Fruit fly (Drosophila melanogaster) whole organism, embryonic: ENCODE measurements around the gene CG31495.

ENCODE experiments used
- B-H1 ChIP-seq: fragments of 200-800 bp; sonication (Bioruptor generic); IDR thresholded peaks from 3 replicates; pipeline ENCODE4 v1.3.6; 2022; ENCODE audit warnings: missing biosample characterization, missing genetic modification characterization
- Bgb ChIP-seq: fragments of 200-800 bp; sonication (Bioruptor generic); IDR thresholded peaks from 2 replicates; pipeline ENCODE4 v1.3.6; 2022; ENCODE audit warnings: missing biosample characterization, missing genetic modification characterization; ENCODE audit not compliant: partially characterized antibody
- CG10979 ChIP-seq: fragments of 200-800 bp; sonication (Bioruptor generic); optimal IDR thresholded peaks from 2 replicates; lab custom pipeline; 2018; ENCODE audit warnings: missing biosample characterization, mild to moderate bottlenecking, missing genetic modification characterization, moderate library complexity
- CG12744 ChIP-seq: fragments of 200-800 bp; sonication (Bioruptor generic); optimal IDR thresholded peaks from 2 replicates; lab custom pipeline; 2016; ENCODE audit warnings: missing biosample characterization, missing genetic modification characterization
- CG14965 ChIP-seq: fragments of 200-800 bp; sonication (Bioruptor generic); optimal IDR thresholded peaks from 2 replicates; lab custom pipeline; 2016; ENCODE audit warnings: missing biosample characterization, missing genetic modification characterization, borderline replicate concordance
- CG17328 ChIP-seq: fragments of 200-800 bp; sonication (Bioruptor generic); IDR thresholded peaks from 2 replicates; pipeline ENCODE4 v1.3.6; 2022; ENCODE audit warnings: missing biosample characterization, missing genetic modification characterization
- CG17829 ChIP-seq: fragments of 200-800 bp; optimal IDR thresholded peaks from 2 replicates; lab custom pipeline; 2019; ENCODE audit warnings: missing biosample characterization, mild to moderate bottlenecking, missing genetic modification characterization, moderate library complexity
- CG1832 ChIP-seq: fragments of 200-800 bp; sonication (Bioruptor generic); optimal IDR thresholded peaks from 2 replicates; lab custom pipeline; 2017; ENCODE audit warnings: missing biosample characterization, mild to moderate bottlenecking, missing genetic modification characterization, inconsistent platforms
- CG2120 ChIP-seq: fragments of 200-800 bp; sonication (Bioruptor generic); optimal IDR thresholded peaks from 3 replicates; lab custom pipeline; 2016; ENCODE audit warnings: missing biosample characterization, missing genetic modification characterization
- CG3163 ChIP-seq: fragments of 200-800 bp; sonication (Bioruptor generic); optimal IDR thresholded peaks from 3 replicates; lab custom pipeline; 2016; ENCODE audit warnings: missing biosample characterization, missing genetic modification characterization
- CG3407 ChIP-seq: fragments of 200-800 bp; sonication (Bioruptor generic); optimal IDR thresholded peaks from 2 replicates; lab custom pipeline; 2018; ENCODE audit warnings: missing biosample characterization, mild to moderate bottlenecking, missing genetic modification characterization
- CG3726 ChIP-seq: fragments of 200-800 bp; sonication (Bioruptor generic); IDR thresholded peaks from 3 replicates; pipeline ENCODE4, ENCODE4 v1.3.6; 2022; ENCODE audit warnings: missing biosample characterization, missing genetic modification characterization
- CG5953 ChIP-seq: fragments of 200-800 bp; sonication (Bioruptor generic); IDR thresholded peaks from 2 replicates; pipeline ENCODE4 v1.3.6; 2022; ENCODE audit warnings: missing biosample characterization, missing genetic modification characterization
- CG6254 ChIP-seq: fragments of 200-800 bp; sonication (Bioruptor generic); optimal IDR thresholded peaks from 3 replicates; lab custom pipeline; 2017; ENCODE audit warnings: mild to moderate bottlenecking, missing biosample characterization, missing genetic modification reagents, missing genetic modification characterization
- CG7786 ChIP-seq: fragments of 200-800 bp; sonication (Bioruptor generic); optimal IDR thresholded peaks from 2 replicates; lab custom pipeline; 2016; ENCODE audit warnings: missing biosample characterization, missing genetic modification characterization
- CG9727 ChIP-seq: fragments of 200-800 bp; sonication (Bioruptor generic); optimal IDR thresholded peaks from 3 replicates; lab custom pipeline; 2017; ENCODE audit warnings: missing biosample characterization, mild to moderate bottlenecking, missing genetic modification characterization
- Dek ChIP-seq: fragments of 200-800 bp; sonication (Bioruptor generic); optimal IDR thresholded peaks from 3 replicates; lab custom pipeline; 2019; ENCODE audit warnings: missing biosample characterization, mild to moderate bottlenecking, missing genetic modification characterization, moderate library complexity
- Dp ChIP-seq: fragments of 200-800 bp; sonication (Bioruptor generic); optimal IDR thresholded peaks from 2 replicates; lab custom pipeline; 2018; ENCODE audit warnings: missing biosample characterization, mild to moderate bottlenecking, missing genetic modification characterization, moderate library complexity
- Dref ChIP-seq: fragments of 200-800 bp; sonication (Bioruptor generic); IDR thresholded peaks from 2 replicates; pipeline ENCODE4 v1.3.6; 2022; ENCODE audit warnings: missing biosample characterization, missing genetic modification characterization
- E2f1 ChIP-seq: fragments of 200-800 bp; sonication (Bioruptor generic); IDR thresholded peaks from 2 replicates; pipeline ENCODE4 v1.3.6; 2022; ENCODE audit warnings: missing biosample characterization, missing genetic modification characterization
- Eip74EF ChIP-seq, 2 experiments: fragments of 200-800 bp in 1 of 2; fragments of >200 bp in 1 of 2; sonication (Bioruptor generic) in 1 of 2; optimal IDR thresholded peaks; 2 replicates each; lab custom pipeline; 2017 to 2019; ENCODE audit warnings: missing biosample characterization in 2 of 2, missing genetic modification characterization in 2 of 2, mild to moderate bottlenecking in 1 of 2, moderate library complexity in 1 of 2
- Hmr ChIP-seq: fragments of 200-800 bp; sonication (Bioruptor generic); optimal IDR thresholded peaks from 3 replicates; lab custom pipeline; 2017; ENCODE audit warnings: mild to moderate bottlenecking, missing biosample characterization, missing genetic modification reagents, missing genetic modification characterization
- Jarid2 ChIP-seq: fragments of 200-800 bp; sonication (Bioruptor generic); optimal IDR thresholded peaks from 3 replicates; lab custom pipeline; 2017; ENCODE audit warnings: mild to moderate bottlenecking, missing biosample characterization, missing genetic modification reagents, missing genetic modification characterization
- Max ChIP-seq: fragments of 200-800 bp; sonication (Bioruptor generic); optimal IDR thresholded peaks from 2 replicates; lab custom pipeline; 2016; ENCODE audit warnings: missing biosample characterization, mild to moderate bottlenecking, missing genetic modification characterization
- Oli ChIP-seq: fragments of 200-800 bp; sonication (Bioruptor generic); optimal IDR thresholded peaks from 2 replicates; lab custom pipeline; 2018; ENCODE audit warnings: missing biosample characterization, mild to moderate bottlenecking, missing genetic modification characterization, moderate library complexity
- Rx ChIP-seq: fragments of 200-800 bp; sonication (Bioruptor generic); IDR thresholded peaks from 2 replicates; pipeline ENCODE4 v1.3.6; 2022; ENCODE audit warnings: missing biosample characterization, missing genetic modification characterization
- TFAM ChIP-seq: fragments of 200-800 bp; sonication (Bioruptor generic); optimal IDR thresholded peaks from 2 replicates; lab custom pipeline; 2017; ENCODE audit warnings: missing biosample characterization, missing genetic modification characterization, inconsistent platforms
- Tbp ChIP-seq: fragments of >200 bp; optimal IDR thresholded peaks from 2 replicates; lab custom pipeline; 2018; ENCODE audit warnings: missing biosample characterization, missing genetic modification characterization
- Xrp1 ChIP-seq: fragments of 200-800 bp; sonication (Bioruptor generic); IDR thresholded peaks from 2 replicates; pipeline ENCODE4 v1.3.6; 2022; ENCODE audit warnings: missing biosample characterization, missing genetic modification characterization
- ab ChIP-seq: fragments of 200-800 bp; sonication (Bioruptor generic); optimal IDR thresholded peaks from 2 replicates; lab custom pipeline; 2016; ENCODE audit warnings: missing biosample characterization, missing genetic modification characterization
- bigmax ChIP-seq: fragments of 200-800 bp; sonication (Bioruptor generic); optimal IDR thresholded peaks from 2 replicates; lab custom pipeline; 2018; ENCODE audit warnings: missing biosample characterization, mild to moderate bottlenecking, missing genetic modification characterization
- bsh ChIP-seq, 2 experiments: fragments of 200-800 bp; sonication (Bioruptor generic); optimal IDR thresholded peaks; 2 replicates each; lab custom pipeline; 2017 to 2018; ENCODE audit warnings: mild to moderate bottlenecking in 2 of 2, missing biosample characterization in 2 of 2, missing genetic modification characterization in 2 of 2, moderate library complexity in 1 of 2
- da ChIP-seq: fragments of 200-800 bp; sonication (Bioruptor generic); optimal IDR thresholded peaks from 2 replicates; lab custom pipeline; 2016; ENCODE audit warnings: missing biosample characterization, missing genetic modification characterization
- gce ChIP-seq: fragments of 200-800 bp; sonication (Bioruptor generic); IDR thresholded peaks from 3 replicates; pipeline ENCODE4 v1.3.6; 2022; ENCODE audit warnings: missing biosample characterization, missing genetic modification characterization
- gem ChIP-seq: fragments of 200-800 bp; sonication (Bioruptor generic); optimal IDR thresholded peaks from 2 replicates; lab custom pipeline; 2019; ENCODE audit warnings: missing biosample characterization, mild to moderate bottlenecking, missing genetic modification characterization, moderate library complexity
- hb ChIP-seq: fragments of 200-800 bp; sonication (Bioruptor generic); IDR thresholded peaks from 3 replicates; pipeline ENCODE4 v1.3.6; 2022; ENCODE audit warnings: missing biosample characterization, missing genetic modification characterization; ENCODE audit not compliant: partially characterized antibody
- her ChIP-seq: fragments of 200-800 bp; sonication (Bioruptor generic); optimal IDR thresholded peaks from 2 replicates; lab custom pipeline; 2016; ENCODE audit warnings: missing biosample characterization, missing genetic modification characterization
- lilli ChIP-seq: fragments of 200-800 bp; sonication (Bioruptor generic); optimal IDR thresholded peaks from 3 replicates; lab custom pipeline; 2016; ENCODE audit warnings: missing biosample characterization, missing genetic modification characterization
- lola ChIP-seq, 3 experiments: fragments of >200 bp in 2 of 3; fragments of 200-800 bp in 1 of 3; sonication (Bioruptor generic) in 1 of 3; optimal IDR thresholded peaks; 2 replicates each; lab custom pipeline; 2017 to 2019; ENCODE audit warnings: missing biosample characterization in 3 of 3, missing genetic modification characterization in 3 of 3, mild to moderate bottlenecking in 1 of 3, moderate library complexity in 1 of 3
- nom ChIP-seq: fragments of 200-800 bp; sonication (Bioruptor generic); optimal IDR thresholded peaks from 2 replicates; lab custom pipeline; 2017; ENCODE audit warnings: missing biosample characterization, missing genetic modification characterization, mild to moderate bottlenecking, moderate library complexity, missing genetic modification reagents
- peb ChIP-seq: fragments of 200-800 bp; sonication (Bioruptor generic); IDR thresholded peaks from 2 replicates; pipeline ENCODE4 v1.3.6; 2022; ENCODE audit warnings: missing biosample characterization, missing genetic modification characterization
- pho ChIP-seq: fragments of 200-800 bp; sonication (Bioruptor generic); optimal IDR thresholded peaks from 2 replicates; lab custom pipeline; 2016; ENCODE audit warnings: missing biosample characterization, missing genetic modification characterization
- pros ChIP-seq: fragments of 200-800 bp; sonication (Bioruptor generic); optimal IDR thresholded peaks from 3 replicates; lab custom pipeline; 2019; ENCODE audit warnings: missing biosample characterization, mild to moderate bottlenecking, missing genetic modification characterization, moderate library complexity
- sens-2 ChIP-seq: fragments of 200-800 bp; sonication (Bioruptor generic); IDR thresholded peaks from 2 replicates; pipeline ENCODE4 v1.3.6; 2022; ENCODE audit warnings: missing biosample characterization, missing genetic modification characterization
- sisA ChIP-seq: fragments of 200-800 bp; sonication (Bioruptor generic); IDR thresholded peaks from 2 replicates; pipeline ENCODE4 v1.3.6; 2022; ENCODE audit warnings: missing biosample characterization, missing genetic modification characterization
- slp2 ChIP-seq: fragments of 200-800 bp; sonication (Bioruptor generic); optimal IDR thresholded peaks from 2 replicates; lab custom pipeline; 2016; ENCODE audit warnings: missing biosample characterization, missing genetic modification characterization
- sr ChIP-seq: fragments of 200-800 bp; sonication (Bioruptor generic); IDR thresholded peaks from 3 replicates; pipeline ENCODE4 v1.3.6; 2022; ENCODE audit warnings: missing biosample characterization, missing genetic modification characterization
- vnd ChIP-seq: fragments of 200-800 bp; sonication (Bioruptor generic); IDR thresholded peaks from 3 replicates; pipeline ENCODE4 v1.3.6; 2022; ENCODE audit warnings: missing biosample characterization, missing genetic modification characterization; ENCODE audit not compliant: partially characterized antibody
- wor ChIP-seq: fragments of 200-800 bp; sonication (Bioruptor generic); IDR thresholded peaks from 2 replicates; pipeline ENCODE4 v1.3.6; 2022; ENCODE audit warnings: missing biosample characterization, missing genetic modification characterization
- zf30C ChIP-seq: fragments of 200-800 bp; sonication (Bioruptor generic); optimal IDR thresholded peaks from 3 replicates; lab custom pipeline; 2018; ENCODE audit warnings: missing biosample characterization, mild to moderate bottlenecking, missing genetic modification characterization

CG31495 gene

DNA sequence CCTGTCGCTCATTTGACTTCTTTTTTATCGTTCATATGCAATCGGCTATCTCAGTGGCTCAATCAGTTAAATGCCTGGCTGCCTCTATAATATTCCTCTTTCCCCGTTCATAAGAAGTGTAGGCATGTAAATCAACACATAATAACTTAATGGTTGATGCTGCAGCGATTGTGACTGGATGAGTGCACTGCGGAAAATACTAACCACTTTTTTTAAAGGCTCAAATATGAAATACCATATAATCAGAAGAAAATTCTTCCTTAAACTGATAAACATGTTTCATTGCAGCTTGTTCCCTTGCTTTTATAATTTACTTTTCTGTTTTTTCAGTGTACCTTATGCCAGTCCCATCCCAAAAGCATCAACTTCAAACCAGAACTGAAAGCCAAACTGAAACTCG, 45.2 kb upstream of the CG31495 start (continued):
- TF ChIP-seq Rx (GFP tag; lab: Robert Waterston, UW) (no peak; the same call in 1 of the 2 replicates), Hmr (GFP tag; lab: Kevin White, UChicago) (no peak), Jarid2 (GFP tag; lab: Kevin White, UChicago) (no peak), Dek (no peak), pho (GFP tag; lab: Kevin White, UChicago) (no peak), Xrp1 (peak; percentile 72), bigmax (GFP tag; lab: Kevin White, UChicago) (no peak), CG12744 (GFP tag; lab: Kevin White, UChicago) (no peak), lilli (no peak), gem (tag; lab: Kevin White, UChicago) (peak; percentile 57), peb (GFP tag; lab: Robert Waterston, UW) (no peak), da (GFP tag; lab: Kevin White, UChicago) (no peak), CG2120 (no peak), slp2 (peak; percentile 6), pros (GFP tag; lab: Kevin White, UChicago) (no peak), hb (no peak), Eip74EF (GFP tag; optimal IDR thresholded peaks at IDR 0.05; lab: Kevin White, UChicago) (no peak), CG6254 (GFP tag; lab: Kevin White, UChicago) (peak; percentile 20), CG3163 (GFP tag; lab: Kevin White, UChicago) (no peak), sens-2 (0 out of 2 replicates have a peak, but pooled peaks have one; percentile 28), CG3407 (GFP tag; lab: Kevin White, UChicago) (peak; percentile 17), Dref (GFP tag; lab: Robert Waterston, UW) (no peak), CG7786 (GFP tag; lab: Kevin White, UChicago) (no peak), CG5953 (no peak), vnd (GFP tag; lab: Robert Waterston, UW) (no peak), Max (GFP tag; lab: Kevin White, UChicago) (no peak), CG9727 (GFP tag; lab: Kevin White, UChicago) (peak; percentile 27), Bgb (GFP tag; lab: Robert Waterston, UW) (no peak), sr (GFP tag; lab: Robert Waterston, UW) (no peak), gce (GFP tag; lab: Robert Waterston, UW) (no peak), CG14965 (no peak), CG3726 (GFP tag; lab: Robert Waterston, UW) (no peak), nom (no peak), Oli (tag; lab: Kevin White, UChicago) (peak; percentile 23), her (GFP tag; lab: Kevin White, UChicago) (no peak), B-H1 (0 out of 3 replicates have a peak, but pooled peaks have one; percentile 21), zf30C (no peak), Dp (GFP tag; lab: Kevin White, UChicago) (no peak), wor (GFP tag; lab: Robert Waterston, UW) (no peak), TFAM (GFP tag; lab: Kevin White, UChicago) (no peak), E2f1 (GFP tag; lab: Robert Waterston, UW) (0 out of 2 replicates have a peak, but pooled peaks have one; percentile 18), Tbp (GFP tag; lab: Kevin White, UChicago) (no peak), lola (GFP tag; optimal IDR thresholded peaks at IDR 0.05; lab: Kevin White, UChicago) (peak in 1 of 3 experiments; percentile 53), CG17328 (GFP tag; lab: Robert Waterston, UW) (peak; percentile 69), ab (no peak), CG17829 (tag; lab: Kevin White, UChicago) (peak; percentile 42), bsh (GFP tag; optimal IDR thresholded peaks at IDR 0.05; lab: Kevin White, UChicago) (peak in 1 of 2 experiments; percentile 64), CG1832 (GFP tag; lab: Kevin White, UChicago) (no peak), CG10979 (tag; lab: Kevin White, UChicago) (peak; percentile 67), sisA (GFP tag; lab: Robert Waterston, UW) (0 out of 2 replicates have a peak, but pooled peaks have one; percentile 6)
